Fruit fly (Drosophila melanogaster): ENCODE measurements around the gene CG9777.

CG9777 gene

dm6 chrX:16655724-16656235 is 23.7 kb upstream of the CG9777 start (continued):
- TF ChIP-seq dimm (GFP tag; IDR thresholded peaks at IDR 0.05) (no peak), CG1529 (GFP tag; optimal IDR thresholded peaks at IDR 0.05) (no peak), CG11456 (GFP tag; IDR thresholded peaks at IDR 0.05) (no peak), inv (GFP tag; IDR thresholded peaks at IDR 0.05; ENCODE audit: partially characterized antibody) (no peak), Dll (GFP tag; IDR thresholded peaks at IDR 0.05; ENCODE audit: partially characterized antibody) (0 out of 4 replicates have a peak, but pooled peaks have one; percentile 13), CG14014 (GFP tag; IDR thresholded peaks at IDR 0.05) (no peak), dm (GFP tag; optimal IDR thresholded peaks at IDR 0.05) (peak; percentile 72), Adf1 (GFP tag; IDR thresholded peaks at IDR 0.05) (no peak), bsh (GFP tag; optimal IDR thresholded peaks at IDR 0.05) (no peak), CG16863 (GFP tag; optimal IDR thresholded peaks at IDR 0.05) (no peak), CG9876 (GFP tag; optimal IDR thresholded peaks at IDR 0.05) (no peak), Neu2 (GFP tag; optimal IDR thresholded peaks at IDR 0.05; ENCODE audit: borderline replicate concordance) (no peak), Ets97D (GFP tag; optimal IDR thresholded peaks at IDR 0.05) (no peak), CG1602 (GFP tag; optimal IDR thresholded peaks at IDR 0.05) (no peak), CG1792 (GFP tag; optimal IDR thresholded peaks at IDR 0.05) (no peak), CG6791 (GFP tag; IDR thresholded peaks at IDR 0.05; ENCODE audit: partially characterized antibody) (no peak), CG9437 (GFP tag; optimal IDR thresholded peaks at IDR 0.05) (no peak), dmrt11E (tag; optimal IDR thresholded peaks at IDR 0.05) (no peak), pum (GFP tag; optimal IDR thresholded peaks at IDR 0.05) (no peak), mirr (GFP tag; optimal IDR thresholded peaks at IDR 0.05) (peak; percentile 86), vfl (GFP tag; optimal IDR thresholded peaks at IDR 0.05) (no peak), Oaz (GFP tag; IDR thresholded peaks at IDR 0.05) (no peak), abd-A (tag; optimal IDR thresholded peaks at IDR 0.05) (no peak), CG5953 (GFP tag; IDR thresholded peaks at IDR 0.05) (no peak), Sry-β (GFP tag; optimal IDR thresholded peaks at IDR 0.05) (no peak), btn (GFP tag; optimal IDR thresholded peaks at IDR 0.05) (no peak), MBD-R2 (GFP tag; IDR thresholded peaks at IDR 0.05) (no peak), eyg (GFP tag; optimal IDR thresholded peaks at IDR 0.05) (no peak), Myb (GFP tag; optimal IDR thresholded peaks at IDR 0.05) (no peak), org-1 (GFP tag; optimal IDR thresholded peaks at IDR 0.05) (no peak), bowl (GFP tag; IDR thresholded peaks at IDR 0.05) (no peak), chif (GFP tag; optimal IDR thresholded peaks at IDR 0.05) (no peak), da (GFP tag; optimal IDR thresholded peaks at IDR 0.05) (no peak), Abd-B (GFP tag; optimal IDR thresholded peaks at IDR 0.05) (no peak), ase (GFP tag; IDR thresholded peaks at IDR 0.05) (no peak), hb (GFP tag; IDR thresholded peaks at IDR 0.05; ENCODE audit: partially characterized antibody) (no peak), CG7357 (GFP tag; IDR thresholded peaks at IDR 0.05) (no peak), tll (GFP tag; optimal IDR thresholded peaks at IDR 0.05) (peak in 1 of 2 experiments; percentile 61), YL-1 (GFP tag; optimal IDR thresholded peaks at IDR 0.05) (no peak), zfh2 (GFP tag; optimal IDR thresholded peaks at IDR 0.05) (no peak), CG2129 (GFP tag; IDR thresholded peaks at IDR 0.05; ENCODE audit: partially characterized antibody) (no peak), CG2889 (GFP tag; IDR thresholded peaks at IDR 0.05) (no peak), gt (GFP tag; IDR thresholded peaks at IDR 0.05) (no peak), wor (GFP tag; IDR thresholded peaks at IDR 0.05) (no peak), CG8765 (GFP tag; IDR thresholded peaks at IDR 0.05) (no peak), CG7556 (GFP tag; optimal IDR thresholded peaks at IDR 0.05) (no peak), Trl (optimal IDR thresholded peaks at IDR 0.05) (peak in 1 of 2 experiments; percentile 57), Trl (GFP tag; optimal IDR thresholded peaks at IDR 0.05) (no peak), TFAM (GFP tag; optimal IDR thresholded peaks at IDR 0.05) (no peak), tx (GFP tag; optimal IDR thresholded peaks at IDR 0.05) (no peak), Six4 (GFP tag; optimal IDR thresholded peaks at IDR 0.05) (peak; percentile 48), eve (GFP tag; optimal IDR thresholded peaks at IDR 0.05) (no peak)
